Fruit fly (Drosophila melanogaster) whole organism, embryonic: ENCODE data around the gene TTLL6B.
A peak's percentile ranks its signal among the peaks of the same experiment; 100 is the strongest.

Experiments used
- Adf1 ChIP-seq: fragments of 200-800 bp; sonication (Bioruptor generic); IDR thresholded peaks from 2 replicates; pipeline ENCODE4 v1.3.6; 2022; ENCODE audit warnings: missing biosample characterization, missing genetic modification characterization
- Atf3 ChIP-seq: fragments of 200-800 bp; sonication (Bioruptor generic); optimal IDR thresholded peaks from 3 replicates; lab custom pipeline; 2016; ENCODE audit warnings: missing biosample characterization, missing genetic modification characterization
- CG11085 ChIP-seq: fragments of 200-800 bp; sonication (Bioruptor generic); IDR thresholded peaks from 2 replicates; pipeline ENCODE4 v1.3.6; 2022; ENCODE audit warnings: missing biosample characterization, missing genetic modification characterization
- CG14441 ChIP-seq: fragments of 200-800 bp; sonication (Bioruptor generic); IDR thresholded peaks from 2 replicates; pipeline ENCODE4 v1.3.6; 2022; ENCODE audit warnings: missing biosample characterization, missing genetic modification characterization
- CG14710 ChIP-seq: fragments of 200-800 bp; sonication (Bioruptor generic); optimal IDR thresholded peaks from 3 replicates; lab custom pipeline; 2019; ENCODE audit warnings: missing biosample characterization, mild to moderate bottlenecking, missing genetic modification characterization, moderate library complexity
- CG16863 ChIP-seq: fragments of 200-800 bp; sonication (Bioruptor generic); optimal IDR thresholded peaks from 3 replicates; lab custom pipeline; 2016; ENCODE audit warnings: missing biosample characterization, missing genetic modification characterization
- CG18476 ChIP-seq: fragments of 200-800 bp; sonication (Bioruptor generic); optimal IDR thresholded peaks from 2 replicates; lab custom pipeline; 2016; ENCODE audit warnings: missing biosample characterization, mild to moderate bottlenecking, missing genetic modification characterization
- CG18619 ChIP-seq: fragments of 200-800 bp; sonication (Bioruptor generic); optimal IDR thresholded peaks from 3 replicates; lab custom pipeline; 2017; ENCODE audit warnings: missing biosample characterization, mild to moderate bottlenecking, missing genetic modification characterization
- CG30431 ChIP-seq: fragments of 200-800 bp; sonication (Bioruptor generic); optimal IDR thresholded peaks from 2 replicates; lab custom pipeline; 2017; ENCODE audit warnings: missing biosample characterization, missing genetic modification characterization
- CG32767 ChIP-seq: fragments of 200-800 bp; sonication (Bioruptor generic); IDR thresholded peaks from 2 replicates; pipeline ENCODE4 v1.3.6; 2022; ENCODE audit warnings: missing biosample characterization, missing genetic modification characterization
- CG42726 ChIP-seq: fragments of 200-800 bp; sonication (Bioruptor generic); IDR thresholded peaks from 2 replicates; pipeline ENCODE4 v1.3.6; 2022; ENCODE audit warnings: missing biosample characterization, missing genetic modification characterization; ENCODE audit not compliant: partially characterized antibody
- CG6765 ChIP-seq: fragments of 200-800 bp; sonication (Bioruptor generic); optimal IDR thresholded peaks from 3 replicates; lab custom pipeline; 2017; ENCODE audit warnings: missing biosample characterization, mild to moderate bottlenecking, missing genetic modification characterization
- CG7786 ChIP-seq: fragments of 200-800 bp; sonication (Bioruptor generic); optimal IDR thresholded peaks from 2 replicates; lab custom pipeline; 2016; ENCODE audit warnings: missing biosample characterization, missing genetic modification characterization
- CG7963 ChIP-seq: fragments of 200-800 bp; sonication (Bioruptor generic); IDR thresholded peaks from 3 replicates; pipeline ENCODE4 v1.3.6; 2022; ENCODE audit warnings: missing biosample characterization, missing genetic modification characterization; ENCODE audit not compliant: partially characterized antibody
- CG7987 ChIP-seq: fragments of 200-800 bp; sonication (Bioruptor generic); optimal IDR thresholded peaks from 2 replicates; lab custom pipeline; 2018; ENCODE audit warnings: missing biosample characterization, mild to moderate bottlenecking, missing genetic modification characterization, moderate library complexity
- CG8388 ChIP-seq: fragments of 200-800 bp; sonication (Bioruptor generic); optimal IDR thresholded peaks from 2 replicates; lab custom pipeline; 2019; ENCODE audit warnings: missing biosample characterization, mild to moderate bottlenecking, missing genetic modification characterization, moderate library complexity
- CG8478 ChIP-seq: fragments of >200 bp; optimal IDR thresholded peaks from 2 replicates; lab custom pipeline; 2018
- CG9215 ChIP-seq: fragments of 200-800 bp; sonication (Bioruptor generic); IDR thresholded peaks from 2 replicates; pipeline ENCODE4 v1.3.6; 2022; ENCODE audit warnings: missing biosample characterization, missing genetic modification characterization
- CG9727 ChIP-seq: fragments of 200-800 bp; sonication (Bioruptor generic); optimal IDR thresholded peaks from 3 replicates; lab custom pipeline; 2017; ENCODE audit warnings: missing biosample characterization, mild to moderate bottlenecking, missing genetic modification characterization
- Eip74EF ChIP-seq, 2 experiments: fragments of 200-800 bp in 1 of 2; fragments of >200 bp in 1 of 2; sonication (Bioruptor generic) in 1 of 2; optimal IDR thresholded peaks; 2 replicates each; lab custom pipeline; 2017 to 2019; ENCODE audit warnings: missing biosample characterization in 2 of 2, missing genetic modification characterization in 2 of 2, mild to moderate bottlenecking in 1 of 2, moderate library complexity in 1 of 2
- Gug ChIP-seq: fragments of 200-800 bp; sonication (Bioruptor generic); IDR thresholded peaks from 4 replicates; pipeline ENCODE4 v1.3.6; 2022; ENCODE audit warnings: missing biosample characterization, missing genetic modification characterization
- HmgZ ChIP-seq: fragments of 200-800 bp; sonication (Bioruptor generic); optimal IDR thresholded peaks from 2 replicates; lab custom pipeline; 2018; ENCODE audit warnings: missing biosample characterization, mild to moderate bottlenecking, missing genetic modification characterization
- Hr39 ChIP-seq: fragments of >200 bp; optimal IDR thresholded peaks from 2 replicates; lab custom pipeline; 2017
- Lpt ChIP-seq: fragments of >200 bp; optimal IDR thresholded peaks from 2 replicates; lab custom pipeline; 2018; ENCODE audit warnings: missing biosample characterization, missing genetic modification characterization
- MESR4 ChIP-seq: fragments of 200-800 bp; sonication (Bioruptor generic); optimal IDR thresholded peaks from 2 replicates; lab custom pipeline; 2018; ENCODE audit warnings: missing biosample characterization, mild to moderate bottlenecking, missing genetic modification characterization, moderate library complexity
- MTF-1 ChIP-seq: fragments of 200-800 bp; sonication (Bioruptor generic); optimal IDR thresholded peaks from 2 replicates; lab custom pipeline; 2018; ENCODE audit warnings: missing biosample characterization, mild to moderate bottlenecking, missing genetic modification characterization, borderline replicate concordance
- Nf-YA ChIP-seq: fragments of 200-800 bp; sonication (Bioruptor generic); IDR thresholded peaks from 2 replicates; pipeline ENCODE4 v1.3.6; 2022; ENCODE audit warnings: missing biosample characterization, missing genetic modification characterization
- Nf-YC ChIP-seq: fragments of 200-800 bp; optimal IDR thresholded peaks from 3 replicates; lab custom pipeline; 2019; ENCODE audit warnings: missing biosample characterization, mild to moderate bottlenecking, missing genetic modification characterization, moderate library complexity
- PHDP ChIP-seq: fragments of 200-800 bp; sonication (Bioruptor generic); optimal IDR thresholded peaks from 3 replicates; lab custom pipeline; 2018; ENCODE audit warnings: missing biosample characterization, mild to moderate bottlenecking, missing genetic modification characterization, moderate library complexity
- amos ChIP-seq: fragments of 200-800 bp; sonication (Bioruptor generic); IDR thresholded peaks from 2 replicates; pipeline ENCODE4 v1.3.6; 2022; ENCODE audit warnings: missing biosample characterization, missing genetic modification characterization; ENCODE audit not compliant: partially characterized antibody
- caup ChIP-seq: fragments of 200-800 bp; sonication (Bioruptor generic); optimal IDR thresholded peaks from 3 replicates; lab custom pipeline; 2017; ENCODE audit warnings: missing biosample characterization, mild to moderate bottlenecking, missing genetic modification characterization, moderate library complexity; ENCODE audit not compliant: severe bottlenecking
- croc ChIP-seq: fragments of 200-800 bp; sonication (Bioruptor generic); conservative IDR thresholded peaks from 3 replicates; pipeline ENCODE4 v1.3.6; 2022; ENCODE audit warnings: missing biosample characterization, missing genetic modification characterization
- ems ChIP-seq: fragments of 200-800 bp; sonication (Bioruptor generic); optimal IDR thresholded peaks from 3 replicates; lab custom pipeline; 2016; ENCODE audit warnings: missing biosample characterization, missing genetic modification characterization
- fd102C ChIP-seq: fragments of 200-800 bp; sonication (Bioruptor generic); optimal IDR thresholded peaks from 2 replicates; lab custom pipeline; 2018; ENCODE audit warnings: missing biosample characterization, mild to moderate bottlenecking, missing genetic modification characterization, moderate library complexity
- fd96Cb ChIP-seq: fragments of 200-800 bp; sonication (Bioruptor generic); optimal IDR thresholded peaks from 2 replicates; lab custom pipeline; 2018; ENCODE audit warnings: missing biosample characterization, mild to moderate bottlenecking, missing genetic modification characterization, moderate library complexity
- fru ChIP-seq: fragments of >200 bp; optimal IDR thresholded peaks from 2 replicates; lab custom pipeline; 2017
- gcm ChIP-seq: fragments of 200-800 bp; sonication (Bioruptor generic); optimal IDR thresholded peaks from 2 replicates; lab custom pipeline; 2019; ENCODE audit warnings: missing biosample characterization, mild to moderate bottlenecking, missing genetic modification characterization, moderate library complexity
- gsb ChIP-seq: fragments of 200-800 bp; sonication (Bioruptor generic); IDR thresholded peaks from 2 replicates; pipeline ENCODE4 v1.3.6; 2022; ENCODE audit warnings: missing biosample characterization, missing genetic modification characterization
- hbn ChIP-seq: fragments of 200-800 bp; sonication (Bioruptor generic); IDR thresholded peaks from 2 replicates; pipeline ENCODE4 v1.3.6; 2022; ENCODE audit warnings: missing biosample characterization, missing genetic modification characterization; ENCODE audit not compliant: partially characterized antibody
- inv ChIP-seq: fragments of 200-800 bp; sonication (Bioruptor generic); IDR thresholded peaks from 2 replicates; pipeline ENCODE4 v1.3.6; 2022; ENCODE audit warnings: missing biosample characterization, missing genetic modification characterization; ENCODE audit not compliant: partially characterized antibody
- mirr ChIP-seq: fragments of 200-800 bp; sonication (Bioruptor generic); optimal IDR thresholded peaks from 3 replicates; lab custom pipeline; 2018; ENCODE audit warnings: missing biosample characterization, mild to moderate bottlenecking, missing genetic modification characterization
- oc ChIP-seq: fragments of 200-800 bp; sonication (Bioruptor generic); optimal IDR thresholded peaks from 2 replicates; lab custom pipeline; 2018; ENCODE audit warnings: missing biosample characterization, mild to moderate bottlenecking, missing genetic modification characterization, moderate library complexity
- pros ChIP-seq: fragments of 200-800 bp; sonication (Bioruptor generic); optimal IDR thresholded peaks from 3 replicates; lab custom pipeline; 2019; ENCODE audit warnings: missing biosample characterization, mild to moderate bottlenecking, missing genetic modification characterization, moderate library complexity
- salm ChIP-seq: fragments of 200-800 bp; sonication (Bioruptor generic); optimal IDR thresholded peaks from 2 replicates; lab custom pipeline; 2018; ENCODE audit warnings: missing biosample characterization, mild to moderate bottlenecking, missing genetic modification characterization
- sd ChIP-seq: fragments of 200-800 bp; sonication (Bioruptor generic); optimal IDR thresholded peaks from 3 replicates; lab custom pipeline; 2018; ENCODE audit warnings: missing biosample characterization, mild to moderate bottlenecking, missing genetic modification characterization, moderate library complexity
- tgo ChIP-seq: fragments of 200-800 bp; sonication (Bioruptor generic); IDR thresholded peaks from 3 replicates; pipeline ENCODE4 v1.3.6; 2022; ENCODE audit warnings: missing biosample characterization, missing genetic modification characterization
- tna ChIP-seq: fragments of 200-800 bp; sonication (Bioruptor generic); IDR thresholded peaks from 2 replicates; pipeline ENCODE4 v1.3.6; 2022; ENCODE audit warnings: missing biosample characterization, missing genetic modification characterization; ENCODE audit not compliant: partially characterized antibody

Gene TTLL6B

dm6 chr3R:27293065-27293464 lies 42.3 kb upstream of the TTLL6B start (continued):
- TF ChIP-seq sd (tag; lab: Kevin White, UChicago) (peak; percentile 78), pros (GFP tag; lab: Kevin White, UChicago) (no peak), CG9727 (GFP tag; lab: Kevin White, UChicago) (no peak), croc (GFP tag; lab: Robert Waterston, UW) (no peak), Gug (GFP tag; lab: Robert Waterston, UW) (no peak), mirr (GFP tag; lab: Kevin White, UChicago) (peak; percentile 6)

DNA sequence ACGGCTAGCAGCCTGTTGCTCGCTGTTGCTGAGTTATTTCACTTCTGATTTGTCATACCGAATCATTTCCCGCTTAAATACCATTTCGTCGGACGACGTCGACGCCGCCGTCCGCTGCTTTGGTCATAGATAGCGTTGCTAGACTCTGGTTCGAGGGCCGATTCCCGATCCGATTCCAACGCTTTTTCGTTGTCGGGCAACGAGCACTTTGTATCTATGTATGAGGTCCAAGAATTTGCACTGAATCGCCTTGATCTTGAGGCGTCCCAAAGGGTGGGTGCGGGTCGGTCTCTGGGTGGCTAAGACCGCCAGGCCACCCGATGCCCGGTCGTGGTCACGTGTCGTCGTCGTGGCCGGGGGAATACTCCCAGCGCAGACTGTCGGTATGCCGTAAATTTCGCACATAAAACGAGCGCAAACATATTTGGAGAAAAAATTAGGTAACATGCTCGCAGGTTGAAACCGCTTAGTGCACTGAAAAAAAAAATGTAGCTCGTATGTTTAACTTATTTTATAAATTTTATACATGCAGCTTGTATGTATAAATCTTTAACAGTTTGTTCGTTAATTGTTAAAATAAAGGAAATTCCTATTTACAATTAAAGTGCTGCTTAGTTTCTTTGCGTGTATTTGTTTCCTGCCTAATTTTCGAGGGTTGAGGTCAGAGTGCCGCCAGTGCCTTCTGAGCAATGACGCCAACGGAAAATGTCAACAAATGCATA lies 41.5 kb upstream of the TTLL6B start, which contains the start of gene CG3348:
Gene CG3348 (minus strand): TSS at position 51 of the 722 bp plus-strand sequence.
- TF ChIP-seq Atf3 (no peak), PHDP (peak; percentile 80), Hr39 (no peak), CG8478 (no peak), hbn (GFP tag; lab: Robert Waterston, UW) (no peak), MESR4 (no peak), fd96Cb (tag; lab: Kevin White, UChicago) (peak; percentile 41), Eip74EF (GFP tag; optimal IDR thresholded peaks at IDR 0.05; lab: Kevin White, UChicago) (peak in 1 of 2 experiments; percentile 1), Nf-YA (GFP tag; lab: Robert Waterston, UW) (peak; percentile 42; the same call in 1 of the 2 replicates), inv (GFP tag; lab: Robert Waterston, UW) (no peak), CG7987 (GFP tag; lab: Kevin White, UChicago) (peak; percentile 10), Nf-YC (tag; lab: Kevin White, UChicago) (no peak), CG14441 (GFP tag; lab: Robert Waterston, UW) (peak; percentile 69), gsb (GFP tag; lab: Robert Waterston, UW) (no peak), gcm (peak; percentile 48), tgo (GFP tag; lab: Robert Waterston, UW) (peak; percentile 75), CG11085 (GFP tag; lab: Robert Waterston, UW) (peak; percentile 66), tna (GFP tag; lab: Robert Waterston, UW) (no peak), salm (tag; lab: Kevin White, UChicago) (no peak), caup (GFP tag; lab: Kevin White, UChicago) (peak; percentile 86), ems (GFP tag; lab: Kevin White, UChicago) (peak; percentile 72), CG42726 (GFP tag; lab: Robert Waterston, UW) (no peak), fru (no peak), HmgZ (tag; lab: Kevin White, UChicago) (peak; percentile 75), CG30431 (GFP tag; lab: Kevin White, UChicago) (peak; percentile 37), CG7786 (peak; percentile 61), CG14710 (tag; lab: Kevin White, UChicago) (peak; percentile 44), Adf1 (peak; percentile 79), CG8388 (GFP tag; lab: Kevin White, UChicago) (peak; percentile 67), oc (no peak), CG18619 (GFP tag; lab: Kevin White, UChicago) (peak; percentile 71), CG7963 (GFP tag; lab: Robert Waterston, UW) (no peak), MTF-1 (GFP tag; lab: Kevin White, UChicago) (no peak), CG16863 (GFP tag; lab: Kevin White, UChicago) (peak; percentile 32), CG6765 (GFP tag; lab: Kevin White, UChicago) (peak; percentile 42), CG32767 (GFP tag; lab: Robert Waterston, UW) (0 out of 2 replicates have a peak, but pooled peaks have one; percentile 39), fd102C (no peak), amos (GFP tag; lab: Robert Waterston, UW) (no peak), CG18476 (peak; percentile 66), Lpt (GFP tag; lab: Kevin White, UChicago) (no peak), Gug (GFP tag; lab: Robert Waterston, UW) (peak; percentile 24; the same call in 1 of the 4 replicates), CG9215 (GFP tag; lab: Robert Waterston, UW) (peak; percentile 77)
